Worm (Caenorhabditis elegans): ENCODE measurements around the gene erd-2.2.

ce11 chrIII:5908408-5908807 lies 1.6 kb downstream of the erd-2.2 start, which contains the start of gene C28H8.3:
- no peak for TF ChIP-seq lin-29 (GFP tag; IDR thresholded peaks at IDR 0.05)
- TF ChIP-seq Y105C5A.15 (GFP tag; IDR thresholded peaks at IDR 0.05): no peak
- no peak for TF ChIP-seq ZK546.5 (tag; optimal IDR thresholded peaks at IDR 0.05)
- TF ChIP-seq zag-1 (tag; optimal IDR thresholded peaks at IDR 0.05): no peak
- TF ChIP-seq duxl-1 (tag; optimal IDR thresholded peaks at IDR 0.05; ENCODE audit: poor library complexity): no peak
- no peak for TF ChIP-seq ama-1 (optimal IDR thresholded peaks at IDR 0.05)
- TF ChIP-seq snpc-4 (tag; optimal IDR thresholded peaks at IDR 0.05): no peak
- no peak for TF ChIP-seq dpl-1 (GFP tag; optimal IDR thresholded peaks at IDR 0.05)
- TF ChIP-seq ces-1 (GFP tag; optimal IDR thresholded peaks at IDR 0.05): no peak

Data from whole organism, L4 larva.